Worm (Caenorhabditis elegans) whole organism, L4 larva: Measurements from ENCODE around the gene Y46G5A.20.
"Not testable (repeated sequence)": the region's sequence is repeated elsewhere in the genome, so short reads cannot be mapped to it uniquely, and the experiment has no call there.

ENCODE experiments used
- D1046.2 ChIP-seq: fragments of 200-800 bp; sonication (Bioruptor generic); IDR thresholded peaks from 2 replicates; pipeline ENCODE4 v1.3.6; 2022; ENCODE audit warnings: missing genetic modification characterization, missing compliant biosample characterization
- F37D6.2 ChIP-seq: sonication (generic microtip); optimal IDR thresholded peaks from 2 replicates; lab custom pipeline; 2016; ENCODE audit warnings: mild to moderate bottlenecking, missing genetic modification characterization, missing compliant biosample characterization
- F44E2.7 ChIP-seq: fragments of 200-800 bp; sonication (Bioruptor generic); IDR thresholded peaks from 2 replicates; pipeline ENCODE4 v2.1.2; 2022; ENCODE audit warnings: missing genetic modification characterization, missing compliant biosample characterization
- F49E8.2 ChIP-seq: sonication (generic microtip); optimal IDR thresholded peaks from 2 replicates; lab custom pipeline; 2016; ENCODE audit warnings: missing compliant biosample characterization, mild to moderate bottlenecking, missing genetic modification characterization, borderline replicate concordance
- T26A8.4 ChIP-seq: fragments of 200-800 bp; sonication (Bioruptor generic); IDR thresholded peaks from 2 replicates; pipeline ENCODE4 v1.3.6; 2022; ENCODE audit warnings: missing genetic modification characterization, missing compliant biosample characterization
- Y105C5A.15 ChIP-seq: fragments of 200-800 bp; sonication (Bioruptor generic); IDR thresholded peaks from 2 replicates; pipeline ENCODE4 v1.3.6; 2022; ENCODE audit warnings: missing genetic modification characterization, missing compliant biosample characterization
- Y48G9A.11 ChIP-seq: fragments of 200-800 bp; sonication (Bioruptor generic); IDR thresholded peaks from 2 replicates; pipeline ENCODE4 v1.3.6; 2022; ENCODE audit warnings: missing genetic modification reagents, missing genetic modification characterization, missing compliant biosample characterization
- Y75B8A.6 ChIP-seq: fragments of 200-800 bp; sonication (Bioruptor generic); IDR thresholded peaks from 2 replicates; pipeline ENCODE4 v1.3.6; 2022; ENCODE audit warnings: missing genetic modification reagents, missing genetic modification characterization, missing compliant biosample characterization
- ZK337.2 ChIP-seq: fragments of 200-800 bp; sonication (Bioruptor generic); IDR thresholded peaks from 2 replicates; pipeline ENCODE4 v1.3.6; 2022; ENCODE audit warnings: missing genetic modification reagents, missing genetic modification characterization, missing compliant biosample characterization
- aha-1 ChIP-seq: fragments of 150-350 bp; peaks from one replicate; lab custom pipeline; 2014; ENCODE audit warnings: missing biosample characterization, missing genetic modification characterization
- ceh-44 ChIP-seq: fragments of 200-800 bp; sonication (Bioruptor generic); IDR thresholded peaks from 2 replicates; pipeline ENCODE4 v1.3.6; 2022; ENCODE audit warnings: missing genetic modification reagents, missing genetic modification characterization, missing compliant biosample characterization
- ces-1 ChIP-seq: fragments of 150-350 bp; sonication (generic microtip); optimal IDR thresholded peaks from 4 replicates; lab custom pipeline; 2014; ENCODE audit warnings: missing biosample characterization, missing genetic modification reagents, missing genetic modification characterization
- ctbp-1 ChIP-seq: fragments of 200-800 bp; sonication (Bioruptor generic); IDR thresholded peaks from 2 replicates; pipeline ENCODE4 v1.3.6; 2022; ENCODE audit warnings: missing genetic modification reagents, missing genetic modification characterization, missing compliant biosample characterization
- daf-16 ChIP-seq, 3 experiments: sonication (generic microtip); optimal IDR thresholded peaks; 2 replicates each; lab custom pipeline; 2016 to 2017; ENCODE audit warnings: missing genetic modification characterization in 3 of 3, missing genetic modification reagents in 3 of 3, mild to moderate bottlenecking in 2 of 3, missing compliant biosample characterization in 2 of 3, missing biosample characterization in 1 of 3, moderate library complexity in 1 of 3
- daf-8 ChIP-seq: fragments of 200-800 bp; sonication (Bioruptor generic); IDR thresholded peaks from 2 replicates; pipeline ENCODE4 v1.3.6; 2022; ENCODE audit warnings: missing genetic modification characterization, missing compliant biosample characterization
- dmd-6 ChIP-seq: fragments of 200-800 bp; sonication (Bioruptor generic); IDR thresholded peaks from 2 replicates; pipeline ENCODE4 v1.3.6; 2022; ENCODE audit warnings: missing genetic modification reagents, missing genetic modification characterization, missing compliant biosample characterization
- dmd-9 ChIP-seq: fragments of 200-800 bp; sonication (Bioruptor generic); IDR thresholded peaks from 2 replicates; pipeline ENCODE4 v1.3.6; 2022; ENCODE audit warnings: missing genetic modification reagents, missing genetic modification characterization, missing compliant biosample characterization
- duxl-1 ChIP-seq: sonication (generic microtip); optimal IDR thresholded peaks from 2 replicates; lab custom pipeline; 2016; ENCODE audit warnings: mild to moderate bottlenecking, missing genetic modification characterization, moderate library complexity, missing compliant biosample characterization; ENCODE audit not compliant: poor library complexity
- dve-1 ChIP-seq: sonication (generic microtip); optimal IDR thresholded peaks from 2 replicates; lab custom pipeline; 2017; ENCODE audit warnings: antibody characterized with exemption, mild to moderate bottlenecking, missing genetic modification characterization, missing compliant biosample characterization; ENCODE audit not compliant: insufficient read depth
- egl-43 ChIP-seq: fragments of 200-800 bp; sonication (Bioruptor generic); IDR thresholded peaks from 2 replicates; pipeline ENCODE4 v1.3.6; 2022; ENCODE audit warnings: missing genetic modification reagents, missing genetic modification characterization, missing compliant biosample characterization
- hlh-11 ChIP-seq: fragments of 200-800 bp; sonication (Bioruptor generic); optimal IDR thresholded peaks from 2 replicates; lab custom pipeline; 2018; ENCODE audit warnings: mild to moderate bottlenecking, missing genetic modification characterization, missing compliant biosample characterization
- hlh-30 ChIP-seq: sonication (generic microtip); optimal IDR thresholded peaks from 2 replicates; lab custom pipeline; 2017; ENCODE audit warnings: antibody characterized with exemption, mild to moderate bottlenecking, missing genetic modification characterization, missing compliant biosample characterization; ENCODE audit not compliant: insufficient read depth
- hmg-1.1 ChIP-seq: fragments of 200-800 bp; sonication (Bioruptor generic); IDR thresholded peaks from 2 replicates; pipeline ENCODE4 v1.3.6; 2022; ENCODE audit warnings: missing genetic modification reagents, missing genetic modification characterization, missing compliant biosample characterization
- lin-1 ChIP-seq: fragments of 200-800 bp; sonication (Bioruptor generic); IDR thresholded peaks from 2 replicates; pipeline ENCODE4 v1.3.6; 2022; ENCODE audit warnings: missing genetic modification reagents, missing genetic modification characterization, missing compliant biosample characterization
- lin-13 ChIP-seq: fragments of 150-350 bp; optimal IDR thresholded peaks from 2 replicates; lab custom pipeline; 2014; ENCODE audit warnings: missing biosample characterization, missing genetic modification reagents, missing genetic modification characterization
- lin-38 ChIP-seq: fragments of 200-800 bp; sonication (Bioruptor generic); IDR thresholded peaks from 2 replicates; pipeline ENCODE4 v1.3.6; 2022; ENCODE audit warnings: missing genetic modification reagents, missing genetic modification characterization, missing compliant biosample characterization
- lsy-2 ChIP-seq, 2 experiments: fragments of 150-350 bp in 1 of 2; sonication (generic microtip) in 1 of 2; optimal IDR thresholded peaks; 2 replicates each; lab custom pipeline; 2014 to 2017; ENCODE audit warnings: missing biosample characterization in 2 of 2, missing genetic modification characterization in 2 of 2
- madf-9 ChIP-seq: fragments of 200-800 bp; sonication (Bioruptor generic); conservative IDR thresholded peaks from 2 replicates; pipeline ENCODE4 v1.3.6; 2022; ENCODE audit warnings: missing genetic modification reagents, missing genetic modification characterization, missing compliant biosample characterization
- mdt-29 ChIP-seq: fragments of 200-800 bp; sonication (Bioruptor generic); IDR thresholded peaks from 2 replicates; pipeline ENCODE4 v1.3.6; 2022; ENCODE audit warnings: missing genetic modification reagents, missing genetic modification characterization, missing compliant biosample characterization
- mep-1 ChIP-seq: fragments of 150-350 bp; sonication (generic microtip); optimal IDR thresholded peaks from 3 replicates; lab custom pipeline; 2014; ENCODE audit warnings: missing biosample characterization, missing genetic modification characterization
- mes-2 ChIP-seq: sonication (generic microtip); optimal IDR thresholded peaks from 2 replicates; lab custom pipeline; 2016; ENCODE audit warnings: missing genotype, mild to moderate bottlenecking, missing genetic modification characterization, missing compliant biosample characterization; ENCODE audit not compliant: poor library complexity, severe bottlenecking
- mxl-3 ChIP-seq: fragments of 200-800 bp; sonication (Bioruptor generic); optimal IDR thresholded peaks from 2 replicates; lab custom pipeline; 2018; ENCODE audit warnings: mild to moderate bottlenecking, missing genetic modification characterization, missing compliant biosample characterization
- nhr-102 ChIP-seq: sonication (generic microtip); optimal IDR thresholded peaks from 2 replicates; lab custom pipeline; 2016; ENCODE audit warnings: mild to moderate bottlenecking, missing genetic modification characterization, moderate library complexity, missing compliant biosample characterization
- nhr-76 ChIP-seq: fragments of 150-350 bp; optimal IDR thresholded peaks from 2 replicates; lab custom pipeline; 2014; ENCODE audit warnings: missing biosample characterization, missing genetic modification characterization
- pha-4 ChIP-seq, 2 experiments: fragments of 150-350 bp in 1 of 2; fragments of 200-800 bp in 1 of 2; sonication (Bioruptor generic) in 1 of 2; IDR thresholded peaks in 1 of 2; optimal IDR thresholded peaks in 1 of 2; 2 replicates each; pipeline versions ENCODE4 v1.3.6 to Lab custom; 2014 to 2022; ENCODE audit warnings: missing genetic modification characterization in 2 of 2, missing genetic modification reagents in 2 of 2, missing biosample characterization in 1 of 2, missing compliant biosample characterization in 1 of 2
- rbr-2 ChIP-seq: sonication (generic microtip); optimal IDR thresholded peaks from 2 replicates; lab custom pipeline; 2016; ENCODE audit warnings: missing genotype, missing genetic modification characterization, missing compliant biosample characterization
- set-16 ChIP-seq: fragments of 200-800 bp; sonication (Bioruptor generic); IDR thresholded peaks from 2 replicates; pipeline ENCODE4 v1.3.6; 2022; ENCODE audit warnings: missing genetic modification reagents, missing genetic modification characterization, missing compliant biosample characterization
- snpc-1.2 ChIP-seq: fragments of 200-800 bp; sonication (Bioruptor generic); IDR thresholded peaks from 2 replicates; pipeline ENCODE4 v1.3.6; 2022; ENCODE audit warnings: missing genetic modification reagents, missing genetic modification characterization, missing compliant biosample characterization
- snpc-4 ChIP-seq: fragments of 150-350 bp; optimal IDR thresholded peaks from 2 replicates; lab custom pipeline; 2014; ENCODE audit warnings: missing biosample characterization, missing genetic modification characterization
- tra-1 ChIP-seq: fragments of 200-800 bp; sonication (Bioruptor generic); IDR thresholded peaks from 2 replicates; pipeline ENCODE4 v1.3.6; 2022; ENCODE audit warnings: missing genetic modification reagents, missing genetic modification characterization, missing compliant biosample characterization
- vab-7 ChIP-seq: fragments of 200-800 bp; sonication (Bioruptor generic); IDR thresholded peaks from 2 replicates; pipeline ENCODE4 v1.3.6; 2022; ENCODE audit warnings: missing genetic modification reagents, missing genetic modification characterization, missing compliant biosample characterization

Gene Y46G5A.20

DNA sequence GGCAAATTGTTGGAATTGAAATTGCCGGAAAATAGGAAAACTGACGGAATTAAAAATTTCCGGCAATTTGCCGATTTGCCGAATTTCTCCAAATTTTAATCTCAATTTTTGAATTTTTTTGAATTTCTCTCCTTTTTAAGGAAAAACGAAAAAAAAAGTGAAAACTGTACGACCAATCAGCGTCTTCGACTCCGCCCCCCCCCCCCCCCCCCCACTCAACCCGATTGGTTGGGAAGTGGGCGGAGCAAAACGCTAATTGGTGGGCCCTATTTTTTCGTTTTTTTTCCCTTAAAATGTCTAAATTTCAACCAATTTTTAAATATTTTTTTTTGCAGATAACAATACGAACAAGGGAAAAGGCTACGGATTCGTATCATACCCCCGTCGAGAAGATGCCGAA lies 40.9 kb upstream of the Y46G5A.20 start:
- TF ChIP-seq set-16 (GFP tag; lab: Robert Waterston, UW) (peak; percentile 73), mxl-3 (GFP tag; lab: Kevin White, UChicago) (no peak), Y105C5A.15 (GFP tag; lab: Robert Waterston, UW) (no peak), nhr-76 (tag; lab: Kevin White, UChicago) (no peak), F44E2.7 (no peak), madf-9 (GFP tag; lab: Robert Waterston, UW) (no peak), ces-1 (GFP tag; lab: Kevin White, UChicago) (no peak), daf-8 (GFP tag; lab: Robert Waterston, UW) (no peak), D1046.2 (no peak)

DNA sequence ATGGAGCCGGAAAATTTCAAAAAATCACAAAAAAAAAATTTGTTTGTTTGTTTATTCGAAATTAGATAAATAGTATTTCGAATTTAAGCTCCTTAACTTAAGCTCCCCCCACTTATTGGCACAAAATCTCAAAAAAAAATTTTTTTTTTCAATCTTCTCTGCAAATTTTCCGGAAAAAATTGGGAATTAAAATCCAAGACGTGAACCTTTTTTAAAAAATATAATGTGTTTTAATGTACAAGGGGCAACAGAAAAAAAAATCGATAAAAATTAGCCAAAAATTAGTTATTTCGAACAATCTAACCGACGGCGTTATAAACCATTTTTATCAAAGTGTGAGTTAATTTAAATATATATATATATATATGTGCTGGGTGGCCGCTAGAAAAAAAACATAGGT lies 36.4 kb upstream of the Y46G5A.20 start, which contains the start of gene Y46G5A.14:
TSS of gene Y46G5A.14 (plus strand) at position 301 of the 400 bp plus-strand sequence.
- TF ChIP-seq ces-1 (GFP tag; lab: Kevin White, UChicago) (no peak), ctbp-1 (no peak), Y75B8A.6 (GFP tag; lab: Robert Waterston, UW) (no peak), Y48G9A.11 (no peak)

DNA sequence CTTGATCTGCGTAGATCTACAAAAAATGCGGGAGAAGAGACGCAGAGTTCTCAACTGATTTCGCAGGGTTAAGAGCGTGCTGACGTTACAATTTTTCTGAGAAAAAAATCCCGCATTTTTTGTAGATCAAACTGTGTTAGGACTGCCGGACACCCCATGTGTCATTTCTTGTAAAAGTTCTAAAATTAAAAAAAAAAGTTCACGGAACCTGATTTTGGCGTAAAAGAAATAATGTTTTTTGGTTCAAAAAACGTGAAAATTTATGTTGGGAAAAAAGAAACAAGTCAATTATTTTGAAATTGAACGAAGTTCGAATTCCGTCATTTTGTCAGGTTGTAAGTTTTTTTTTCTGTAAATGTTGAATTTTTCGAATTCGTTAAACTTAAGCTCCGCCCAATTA lies 34.4 kb upstream of the Y46G5A.20 start, which contains the start of gene Y46G5A.34:
TSS of gene Y46G5A.34 (plus strand) at position 301 of the 400 bp plus-strand sequence.
- no peak for TF ChIP-seq daf-16 (GFP tag; optimal IDR thresholded peaks at IDR 0.05; lab: Kevin White, UChicago)
- no peak for TF ChIP-seq daf-16 (tag; optimal IDR thresholded peaks at IDR 0.05; lab: Kevin White, UChicago)
- peak; percentile 60 for TF ChIP-seq aha-1 (tag; lab: Kevin White, UChicago)

DNA sequence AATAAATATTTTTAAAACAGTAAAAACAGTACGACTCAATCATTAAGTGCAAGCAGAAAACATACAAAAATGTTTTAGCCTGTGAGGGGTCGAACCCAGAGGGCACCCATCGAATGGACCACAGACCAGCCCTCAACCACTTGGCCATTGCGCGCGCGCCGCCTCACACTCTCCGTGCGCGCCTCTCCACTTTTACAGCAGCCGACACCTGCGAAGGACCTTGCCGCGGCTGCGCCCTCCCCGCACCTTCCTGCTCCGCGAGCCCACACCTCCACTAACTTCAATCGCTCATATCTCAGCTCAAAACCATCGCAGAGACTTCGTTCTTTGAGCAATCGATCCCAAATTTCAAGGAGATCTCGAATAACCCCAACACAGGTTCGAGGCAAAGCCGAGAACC lies 32.4 kb upstream of the Y46G5A.20 start:
- TF ChIP-seq mdt-29 (GFP tag; lab: Robert Waterston, UW) (0 out of 2 replicates have a peak, but pooled peaks have one; percentile 24), Y48G9A.11 (peak; percentile 87), T26A8.4 (GFP tag; lab: Robert Waterston, UW) (peak; percentile 81), rbr-2 (peak; percentile 45), tra-1 (GFP tag; lab: Robert Waterston, UW) (peak; percentile 10; the same call in 1 of the 2 replicates), pha-4 (GFP tag; IDR thresholded peaks at IDR 0.05; lab: Robert Waterston, UW) (peak; percentile 48; the same call in 1 of the 2 replicates), lin-38 (peak; percentile 84), snpc-1.2 (GFP tag; lab: Robert Waterston, UW) (peak; percentile 83), dve-1 (tag; lab: Kevin White, UChicago) (peak; percentile 19), lin-1 (0 out of 2 replicates have a peak, but pooled peaks have one; percentile 16), aha-1 (tag; lab: Kevin White, UChicago) (peak; percentile 93), F49E8.2 (tag; lab: Kevin White, UChicago) (peak; percentile 38), lin-13 (GFP tag; lab: Kevin White, UChicago) (peak; percentile 88), lsy-2 (tag; optimal IDR thresholded peaks at IDR 0.05; lab: Kevin White, UChicago) (peak in 1 of 2 experiments; percentile 31), ctbp-1 (0 out of 2 replicates have a peak, but pooled peaks have one; percentile 34), vab-7 (GFP tag; lab: Robert Waterston, UW) (peak; percentile 56; the same call in 1 of the 2 replicates), F37D6.2 (tag; lab: Kevin White, UChicago) (peak; percentile 43), ZK337.2 (peak; percentile 69; the same call in 1 of the 2 replicates), nhr-102 (peak; percentile 15), hlh-11 (peak; percentile 11), snpc-4 (tag; lab: Kevin White, UChicago) (peak; percentile 81), dmd-6 (GFP tag; lab: Robert Waterston, UW) (peak; percentile 49; the same call in 1 of the 2 replicates), mes-2 (peak; percentile 79), dmd-9 (GFP tag; lab: Robert Waterston, UW) (peak; percentile 69; the same call in 1 of the 2 replicates), duxl-1 (tag; lab: Kevin White, UChicago) (peak; percentile 50), ceh-44 (GFP tag; lab: Robert Waterston, UW) (0 out of 2 replicates have a peak, but pooled peaks have one; percentile 2), hlh-30 (tag; lab: Kevin White, UChicago) (peak; percentile 20), hmg-1.1 (GFP tag; lab: Robert Waterston, UW) (peak; percentile 63), mep-1 (peak; percentile 71), egl-43 (GFP tag; lab: Robert Waterston, UW) (peak; percentile 75; the same call in 1 of the 2 replicates), set-16 (GFP tag; lab: Robert Waterston, UW) (peak; percentile 98)
- not testable (repeated sequence) for TF ChIP-seq pha-4 (tag; optimal IDR thresholded peaks at IDR 0.05; lab: Kevin White, UChicago)
